Worm (Caenorhabditis elegans) whole organism, L1 larva: ENCODE measurements around the gene ins-5.

Source experiments
- C16A3.4 ChIP-seq: fragments of 150-350 bp; optimal IDR thresholded peaks from 2 replicates; lab custom pipeline; 2014; ENCODE audit warnings: missing biosample characterization, missing genetic modification characterization
- alr-1 ChIP-seq: fragments of 200-800 bp; sonication (Bioruptor generic); optimal IDR thresholded peaks from 2 replicates; lab custom pipeline; 2018; ENCODE audit warnings: borderline replicate concordance, mild to moderate bottlenecking, missing genetic modification characterization, missing compliant biosample characterization
- ces-1 ChIP-seq: fragments of 150-350 bp; optimal IDR thresholded peaks from 2 replicates; lab custom pipeline; 2014; ENCODE audit warnings: missing biosample characterization, missing genetic modification reagents, missing genetic modification characterization
- dpl-1 ChIP-seq, 3 experiments: fragments of 150-350 bp in 2 of 3; sonication (generic microtip) in 1 of 3; optimal IDR thresholded peaks; 2 replicates each; lab custom pipeline; 2014 to 2017; ENCODE audit warnings: missing biosample characterization in 3 of 3, missing genetic modification characterization in 3 of 3, missing genetic modification reagents in 3 of 3
- lin-39 ChIP-seq: fragments of 150-350 bp; optimal IDR thresholded peaks from 2 replicates; lab custom pipeline; 2014; ENCODE audit warnings: missing biosample characterization, missing genetic modification reagents, missing genetic modification characterization
- lir-3 ChIP-seq: sonication (generic microtip); optimal IDR thresholded peaks from 2 replicates; lab custom pipeline; 2016; ENCODE audit warnings: mild to moderate bottlenecking, missing genetic modification characterization, moderate library complexity, missing compliant biosample characterization; ENCODE audit not compliant: poor library complexity
- mep-1 ChIP-seq: fragments of 150-350 bp; optimal IDR thresholded peaks from 2 replicates; lab custom pipeline; 2014; ENCODE audit warnings: missing biosample characterization, missing genetic modification characterization
- unc-130 ChIP-seq: fragments of 150-350 bp; optimal IDR thresholded peaks from 2 replicates; lab custom pipeline; 2017; ENCODE audit warnings: missing biosample characterization, missing genetic modification characterization, inconsistent platforms
- unc-30 ChIP-seq: sonication (generic microtip); optimal IDR thresholded peaks from 2 replicates; lab custom pipeline; 2017; ENCODE audit warnings: missing biosample characterization, missing genetic modification characterization
- unc-98 ChIP-seq: fragments of 200-800 bp; sonication (Bioruptor generic); IDR thresholded peaks from 2 replicates; pipeline ENCODE4 v1.3.6; 2022; ENCODE audit warnings: missing genetic modification characterization, missing compliant biosample characterization

DNA sequence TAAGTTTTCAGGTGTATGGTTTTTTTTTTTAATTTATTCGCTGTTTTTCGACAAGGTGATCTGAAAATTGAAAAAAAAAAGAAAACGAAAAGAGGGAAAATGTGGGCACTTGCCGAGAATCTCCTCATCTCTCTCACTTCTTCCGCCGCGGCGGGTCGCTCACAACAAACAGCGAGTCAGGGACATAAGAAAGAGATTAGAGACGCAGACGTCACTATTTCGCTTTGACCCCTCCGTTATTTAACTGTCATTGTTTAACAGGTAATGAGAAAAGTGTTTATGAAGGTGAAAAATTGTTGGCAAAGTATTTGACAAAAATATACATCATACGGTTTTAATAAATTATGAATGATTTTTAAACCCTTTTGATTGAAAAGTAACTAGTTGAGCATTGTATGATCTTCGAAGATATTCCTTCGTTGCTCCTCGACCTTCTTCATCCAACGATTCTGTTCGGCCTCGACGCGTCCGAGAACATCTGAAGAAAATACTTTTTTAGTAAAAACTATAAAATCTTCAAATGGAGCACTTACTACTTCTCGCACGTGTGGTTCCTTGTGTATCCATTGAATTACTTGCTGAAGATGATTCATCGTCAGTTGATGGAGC lies 48.8 kb downstream of the ins-5 start:
- no peak for TF ChIP-seq C16A3.4 (tag; lab: Kevin White, UChicago)
- peak; percentile 52 for TF ChIP-seq mep-1 (tag; lab: Kevin White, UChicago)
- TF ChIP-seq unc-130 (tag; lab: Kevin White, UChicago) = no peak
- no peak for TF ChIP-seq lin-39 (tag; lab: Kevin White, UChicago)
- no peak for TF ChIP-seq unc-30 (tag; lab: Kevin White, UChicago)
- TF ChIP-seq alr-1 (tag; lab: Kevin White, UChicago) = no peak
- TF ChIP-seq lir-3 = no peak
- no peak for TF ChIP-seq unc-98 (GFP tag; lab: Robert Waterston, UW)
- TF ChIP-seq ces-1 (GFP tag; lab: Kevin White, UChicago) = no peak
- peak in 1 of 3 experiments; percentile 28 for TF ChIP-seq dpl-1 (GFP tag; optimal IDR thresholded peaks at IDR 0.05; lab: Kevin White, UChicago)
